Fruit fly (Drosophila melanogaster) whole organism, embryonic: Measurements from ENCODE around the gene E2f1.

Experiments used
- Adf1 ChIP-seq: fragments of 200-800 bp; sonication (Bioruptor generic); IDR thresholded peaks from 2 replicates; pipeline ENCODE4 v1.3.6; 2022; ENCODE audit warnings: missing biosample characterization, missing genetic modification characterization
- Bgb ChIP-seq: fragments of 200-800 bp; sonication (Bioruptor generic); IDR thresholded peaks from 2 replicates; pipeline ENCODE4 v1.3.6; 2022; ENCODE audit warnings: missing biosample characterization, missing genetic modification characterization; ENCODE audit not compliant: partially characterized antibody
- CG10543 ChIP-seq: fragments of 200-800 bp; sonication (Bioruptor generic); optimal IDR thresholded peaks from 3 replicates; lab custom pipeline; 2017; ENCODE audit warnings: missing biosample characterization, mild to moderate bottlenecking, missing genetic modification characterization, moderate library complexity
- CG11093 ChIP-seq: fragments of 200-800 bp; sonication (Bioruptor generic); IDR thresholded peaks from 3 replicates; pipeline ENCODE4 v1.3.6; 2022; ENCODE audit warnings: missing biosample characterization, missing genetic modification characterization
- CG11504 ChIP-seq: fragments of 200-800 bp; sonication (Bioruptor generic); optimal IDR thresholded peaks from 3 replicates; lab custom pipeline; 2019; ENCODE audit warnings: missing biosample characterization, mild to moderate bottlenecking, missing genetic modification characterization, moderate library complexity
- CG13296 ChIP-seq: fragments of 200-800 bp; sonication (Bioruptor generic); optimal IDR thresholded peaks from 3 replicates; lab custom pipeline; 2018; ENCODE audit warnings: missing biosample characterization, mild to moderate bottlenecking, missing genetic modification characterization
- CG13624 ChIP-seq: fragments of 200-800 bp; sonication (Bioruptor generic); optimal IDR thresholded peaks from 2 replicates; lab custom pipeline; 2016; ENCODE audit warnings: missing biosample characterization, missing genetic modification characterization
- CG17568 ChIP-seq: fragments of 200-800 bp; sonication (Bioruptor generic); optimal IDR thresholded peaks from 2 replicates; lab custom pipeline; 2018; ENCODE audit warnings: missing biosample characterization, mild to moderate bottlenecking, missing genetic modification characterization, moderate library complexity
- CG17829 ChIP-seq: fragments of 200-800 bp; optimal IDR thresholded peaks from 2 replicates; lab custom pipeline; 2019; ENCODE audit warnings: missing biosample characterization, mild to moderate bottlenecking, missing genetic modification characterization, moderate library complexity
- CG1792 ChIP-seq: fragments of 200-800 bp; sonication (Bioruptor generic); optimal IDR thresholded peaks from 2 replicates; lab custom pipeline; 2016; ENCODE audit warnings: missing biosample characterization, missing genetic modification characterization
- CG18476 ChIP-seq: fragments of 200-800 bp; sonication (Bioruptor generic); optimal IDR thresholded peaks from 2 replicates; lab custom pipeline; 2016; ENCODE audit warnings: missing biosample characterization, mild to moderate bottlenecking, missing genetic modification characterization
- CG2199 ChIP-seq: fragments of 200-800 bp; sonication (Bioruptor generic); IDR thresholded peaks from 3 replicates; pipeline ENCODE4 v1.3.6; 2022; ENCODE audit warnings: missing biosample characterization, missing genetic modification characterization
- CG2712 ChIP-seq: fragments of 200-800 bp; optimal IDR thresholded peaks from 3 replicates; lab custom pipeline; 2019; ENCODE audit warnings: missing biosample characterization, mild to moderate bottlenecking, missing genetic modification characterization, moderate library complexity
- CG3065 ChIP-seq: fragments of 200-800 bp; sonication (Bioruptor generic); optimal IDR thresholded peaks from 2 replicates; lab custom pipeline; 2016; ENCODE audit warnings: missing biosample characterization, missing genetic modification characterization
- CG32532 ChIP-seq: fragments of 200-800 bp; sonication (Bioruptor generic); IDR thresholded peaks from 2 replicates; pipeline ENCODE4 v1.3.6; 2022; ENCODE audit warnings: missing biosample characterization, missing genetic modification characterization
- CG32772 ChIP-seq: fragments of 200-800 bp; sonication (Bioruptor generic); IDR thresholded peaks from 2 replicates; pipeline ENCODE4 v1.3.6; 2022; ENCODE audit warnings: missing biosample characterization, missing genetic modification characterization
- CG3281 ChIP-seq: fragments of 200-800 bp; sonication (Bioruptor generic); optimal IDR thresholded peaks from 3 replicates; lab custom pipeline; 2017; ENCODE audit warnings: missing biosample characterization, mild to moderate bottlenecking, missing genetic modification characterization
- CG43689 ChIP-seq: fragments of 200-800 bp; sonication (Bioruptor generic); IDR thresholded peaks from 2 replicates; pipeline ENCODE4 v1.3.6; 2022; ENCODE audit warnings: missing biosample characterization, missing genetic modification characterization
- CG6175 ChIP-seq: fragments of 200-800 bp; sonication (Bioruptor generic); IDR thresholded peaks from 3 replicates; pipeline ENCODE4 v1.3.6; 2022; ENCODE audit warnings: missing biosample characterization, missing genetic modification characterization
- CG6854 ChIP-seq: fragments of 200-800 bp; sonication (Bioruptor generic); optimal IDR thresholded peaks from 3 replicates; lab custom pipeline; 2017; ENCODE audit warnings: missing biosample characterization, mild to moderate bottlenecking, missing genetic modification characterization
- CG7357 ChIP-seq: fragments of 200-800 bp; sonication (Bioruptor generic); IDR thresholded peaks from 3 replicates; pipeline ENCODE4 v1.3.6; 2022; ENCODE audit warnings: missing biosample characterization, missing genetic modification characterization
- CG8290 ChIP-seq, 3 experiments: fragments of 200-800 bp; sonication (Bioruptor generic); optimal IDR thresholded peaks; 2 replicates each; lab custom pipeline; 2016 to 2019; ENCODE audit warnings: missing biosample characterization in 3 of 3, missing genetic modification characterization in 3 of 3, mild to moderate bottlenecking in 2 of 3, moderate library complexity in 1 of 3
- CG8478 ChIP-seq: fragments of >200 bp; optimal IDR thresholded peaks from 2 replicates; lab custom pipeline; 2018
- CG9817 ChIP-seq: fragments of 200-800 bp; sonication (Bioruptor generic); optimal IDR thresholded peaks from 2 replicates; lab custom pipeline; 2018; ENCODE audit warnings: missing biosample characterization, mild to moderate bottlenecking, missing genetic modification characterization, moderate library complexity
- Dbx ChIP-seq: fragments of 200-800 bp; sonication (Bioruptor generic); IDR thresholded peaks from 3 replicates; pipeline ENCODE4 v1.3.6; 2022; ENCODE audit warnings: missing biosample characterization, missing genetic modification characterization
- Dll ChIP-seq: fragments of 200-800 bp; sonication (Bioruptor generic); IDR thresholded peaks from 4 replicates; pipeline ENCODE4 v1.3.6; 2022; ENCODE audit warnings: missing biosample characterization, missing genetic modification characterization; ENCODE audit not compliant: partially characterized antibody
- ERR ChIP-seq: fragments of 200-800 bp; sonication (Bioruptor generic); optimal IDR thresholded peaks from 2 replicates; lab custom pipeline; 2016; ENCODE audit warnings: missing biosample characterization, missing genetic modification characterization
- Fer1 ChIP-seq: fragments of 200-800 bp; sonication (Bioruptor generic); optimal IDR thresholded peaks from 2 replicates; lab custom pipeline; 2017; ENCODE audit warnings: missing biosample characterization, mild to moderate bottlenecking, missing genetic modification characterization
- HLH3B ChIP-seq: fragments of 200-800 bp; sonication (Bioruptor generic); IDR thresholded peaks from 2 replicates; pipeline ENCODE4 v1.3.6; 2022; ENCODE audit warnings: missing biosample characterization, missing genetic modification characterization
- Med ChIP-seq: fragments of 200-800 bp; sonication (Bioruptor generic); peaks from one replicate; lab custom pipeline; 2016; ENCODE audit warnings: missing biosample characterization, missing genetic modification characterization, mild to moderate bottlenecking, inconsistent platforms, moderate library complexity
- Mrtf ChIP-seq: fragments of 200-800 bp; sonication (Bioruptor generic); IDR thresholded peaks from 3 replicates; pipeline ENCODE4 v1.3.6; 2022; ENCODE audit warnings: missing biosample characterization, missing genetic modification characterization
- PHDP ChIP-seq: fragments of 200-800 bp; sonication (Bioruptor generic); optimal IDR thresholded peaks from 3 replicates; lab custom pipeline; 2018; ENCODE audit warnings: missing biosample characterization, mild to moderate bottlenecking, missing genetic modification characterization, moderate library complexity
- Side ChIP-seq: fragments of 200-800 bp; sonication (Bioruptor generic); optimal IDR thresholded peaks from 2 replicates; lab custom pipeline; 2016; ENCODE audit warnings: missing biosample characterization, missing genetic modification characterization
- Vsx1 ChIP-seq: fragments of 200-800 bp; sonication (Bioruptor generic); optimal IDR thresholded peaks from 2 replicates; lab custom pipeline; 2017; ENCODE audit warnings: missing biosample characterization, mild to moderate bottlenecking, missing genetic modification characterization, missing genetic modification reagents
- cad ChIP-seq: fragments of >200 bp; optimal IDR thresholded peaks from 2 replicates; lab custom pipeline; 2017; ENCODE audit warnings: missing biosample characterization, missing genetic modification characterization
- chinmo ChIP-seq: fragments of 200-800 bp; sonication (Bioruptor generic); IDR thresholded peaks from 4 replicates; pipeline ENCODE4 v1.3.6; 2022; ENCODE audit warnings: missing biosample characterization, missing genetic modification characterization; ENCODE audit not compliant: partially characterized antibody
- ewg ChIP-seq: fragments of 200-800 bp; sonication (Bioruptor generic); optimal IDR thresholded peaks from 3 replicates; lab custom pipeline; 2017; ENCODE audit warnings: mild to moderate bottlenecking, missing biosample characterization, missing genetic modification reagents, missing genetic modification characterization
- jigr1 ChIP-seq: fragments of 200-800 bp; sonication (Bioruptor generic); IDR thresholded peaks from 3 replicates; pipeline ENCODE4 v1.3.6; 2022; ENCODE audit warnings: missing biosample characterization, missing genetic modification characterization
- mam ChIP-seq: fragments of 200-800 bp; sonication (Bioruptor generic); optimal IDR thresholded peaks from 3 replicates; lab custom pipeline; 2016; ENCODE audit warnings: missing biosample characterization, missing genetic modification characterization
- mld ChIP-seq: fragments of 200-800 bp; sonication (Bioruptor generic); IDR thresholded peaks from 3 replicates; pipeline ENCODE4 v1.3.6; 2022; ENCODE audit warnings: missing biosample characterization, missing genetic modification characterization; ENCODE audit not compliant: partially characterized antibody
- oc ChIP-seq: fragments of 200-800 bp; sonication (Bioruptor generic); optimal IDR thresholded peaks from 2 replicates; lab custom pipeline; 2018; ENCODE audit warnings: missing biosample characterization, mild to moderate bottlenecking, missing genetic modification characterization, moderate library complexity
- p53 ChIP-seq: fragments of 200-800 bp; sonication (Bioruptor generic); optimal IDR thresholded peaks from 2 replicates; lab custom pipeline; 2016; ENCODE audit warnings: missing biosample characterization, missing genetic modification characterization
- schlank ChIP-seq: fragments of 200-800 bp; sonication (Bioruptor generic); optimal IDR thresholded peaks from 2 replicates; lab custom pipeline; 2018; ENCODE audit warnings: missing biosample characterization, mild to moderate bottlenecking, missing genetic modification characterization
- sens ChIP-seq: fragments of 200-800 bp; sonication (Bioruptor generic); peaks from one replicate; lab custom pipeline; 2016; ENCODE audit warnings: missing biosample characterization, missing genetic modification characterization
- sna ChIP-seq: fragments of 200-800 bp; sonication (Bioruptor generic); IDR thresholded peaks from 2 replicates; pipeline ENCODE4 v1.3.6; 2022; ENCODE audit warnings: missing biosample characterization, missing genetic modification characterization; ENCODE audit not compliant: partially characterized antibody
- sqz ChIP-seq: fragments of 200-800 bp; sonication (Bioruptor generic); optimal IDR thresholded peaks from 3 replicates; lab custom pipeline; 2018; ENCODE audit warnings: missing biosample characterization, mild to moderate bottlenecking, missing genetic modification characterization
- tna ChIP-seq: fragments of 200-800 bp; sonication (Bioruptor generic); IDR thresholded peaks from 2 replicates; pipeline ENCODE4 v1.3.6; 2022; ENCODE audit warnings: missing biosample characterization, missing genetic modification characterization; ENCODE audit not compliant: partially characterized antibody
- trem ChIP-seq: fragments of 200-800 bp; optimal IDR thresholded peaks from 3 replicates; lab custom pipeline; 2019; ENCODE audit warnings: missing biosample characterization, mild to moderate bottlenecking, missing genetic modification characterization, moderate library complexity
- vvl ChIP-seq: fragments of 200-800 bp; sonication (Bioruptor generic); IDR thresholded peaks from 2 replicates; pipeline ENCODE4 v1.3.6; 2022; ENCODE audit warnings: missing biosample characterization, missing genetic modification characterization
- z ChIP-seq: fragments of 200-800 bp; sonication (Bioruptor generic); IDR thresholded peaks from 3 replicates; pipeline ENCODE4 v1.3.6; 2022; ENCODE audit warnings: missing biosample characterization, missing genetic modification characterization

Gene E2f1

DNA sequence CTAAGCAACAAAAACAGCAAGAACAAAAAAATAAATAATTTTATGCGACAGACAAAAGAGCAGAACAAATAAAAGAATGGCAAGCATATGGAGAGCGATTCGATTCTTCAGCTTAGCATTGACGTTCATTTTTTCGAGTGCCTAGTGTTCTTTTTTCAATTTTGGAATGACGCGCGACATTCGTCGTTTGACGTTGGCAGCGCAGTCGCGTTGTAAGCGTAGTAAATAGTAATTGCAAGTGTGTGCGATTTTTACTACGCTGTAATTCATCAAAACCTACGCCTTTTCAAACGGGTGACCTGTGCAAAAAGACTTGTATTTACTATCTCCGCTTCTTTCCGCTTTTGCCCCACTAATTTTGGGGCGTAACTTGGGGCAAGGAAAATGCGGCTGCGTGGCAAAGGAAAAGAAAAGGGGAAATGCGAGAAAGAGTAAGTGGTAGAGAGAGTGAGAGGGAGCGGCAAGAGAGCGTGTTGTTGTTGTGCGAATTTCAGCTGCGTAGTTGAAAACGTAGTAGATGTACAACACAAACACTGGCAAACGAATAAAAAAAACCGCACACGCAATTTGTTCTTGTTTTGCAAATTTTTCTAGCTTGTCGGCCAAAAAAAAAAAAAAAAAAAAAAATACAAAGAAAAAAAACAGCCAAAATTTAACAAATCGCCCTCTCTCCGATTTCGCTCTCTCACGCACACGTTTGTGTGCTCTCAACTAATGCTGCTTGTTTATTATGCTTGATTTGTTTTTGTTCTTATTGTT, 79.1 kb downstream of the E2f1 start (continued):
- no peak for TF ChIP-seq mld (GFP tag; lab: Robert Waterston, UW)
- 0 out of 3 replicates have a peak, but pooled peaks have one; percentile 9 for TF ChIP-seq CG7357 (GFP tag; lab: Robert Waterston, UW)
- TF ChIP-seq jigr1 (GFP tag; lab: Robert Waterston, UW), result no peak
- TF ChIP-seq CG9817, result no peak
- peak; percentile 53 for TF ChIP-seq sqz (GFP tag; lab: Kevin White, UChicago)
- peak; percentile 56 for TF ChIP-seq CG11504
- TF ChIP-seq CG18476 (GFP tag; lab: Kevin White, UChicago), result no peak
- peak; percentile 82; the same call in 3 of the 4 replicates for TF ChIP-seq chinmo (GFP tag; lab: Robert Waterston, UW)
- peak; percentile 3 for TF ChIP-seq CG10543
- TF ChIP-seq Adf1 (GFP tag; lab: Robert Waterston, UW), result peak; percentile 74
- no peak for TF ChIP-seq PHDP (tag; lab: Kevin White, UChicago)
- TF ChIP-seq CG3065 (GFP tag; lab: Kevin White, UChicago), result no peak
- TF ChIP-seq CG32532 (GFP tag; lab: Robert Waterston, UW), result peak; percentile 49; the same call in 1 of the 2 replicates
- no peak for TF ChIP-seq CG17568 (GFP tag; lab: Kevin White, UChicago)
- TF ChIP-seq CG6175 (GFP tag; lab: Robert Waterston, UW), result 0 out of 3 replicates have a peak, but pooled peaks have one; percentile 20
- peak; percentile 84 for TF ChIP-seq CG13624 (GFP tag; lab: Kevin White, UChicago)
- no peak for TF ChIP-seq schlank (tag; lab: Kevin White, UChicago)
- peak; percentile 1 for TF ChIP-seq Med (GFP tag; lab: Kevin White, UChicago)
- TF ChIP-seq sens (GFP tag; lab: Kevin White, UChicago), result peak; percentile 83
- peak; percentile 16 for TF ChIP-seq Fer1 (GFP tag; lab: Kevin White, UChicago)
- peak; percentile 14 for TF ChIP-seq CG6854 (GFP tag; lab: Kevin White, UChicago)
- peak; percentile 10 for TF ChIP-seq CG3281 (GFP tag; lab: Kevin White, UChicago)
- no peak for TF ChIP-seq sna
- no peak for TF ChIP-seq z (GFP tag; lab: Robert Waterston, UW)
- TF ChIP-seq CG13296 (GFP tag; lab: Kevin White, UChicago), result no peak
- TF ChIP-seq CG11093, result no peak
- no peak for TF ChIP-seq Dbx (GFP tag; lab: Robert Waterston, UW)
- no peak for TF ChIP-seq CG17829
- TF ChIP-seq cad (GFP tag; lab: Kevin White, UChicago), result no peak
- TF ChIP-seq oc (tag; lab: Kevin White, UChicago), result no peak
- TF ChIP-seq trem (tag; lab: Kevin White, UChicago), result no peak
- 0 out of 3 replicates have a peak, but pooled peaks have one; percentile 55 for TF ChIP-seq CG2199 (GFP tag; lab: Robert Waterston, UW)
- TF ChIP-seq ewg (GFP tag; lab: Kevin White, UChicago), result peak; percentile 87
- TF ChIP-seq CG2712 (tag; lab: Kevin White, UChicago), result no peak

DNA sequence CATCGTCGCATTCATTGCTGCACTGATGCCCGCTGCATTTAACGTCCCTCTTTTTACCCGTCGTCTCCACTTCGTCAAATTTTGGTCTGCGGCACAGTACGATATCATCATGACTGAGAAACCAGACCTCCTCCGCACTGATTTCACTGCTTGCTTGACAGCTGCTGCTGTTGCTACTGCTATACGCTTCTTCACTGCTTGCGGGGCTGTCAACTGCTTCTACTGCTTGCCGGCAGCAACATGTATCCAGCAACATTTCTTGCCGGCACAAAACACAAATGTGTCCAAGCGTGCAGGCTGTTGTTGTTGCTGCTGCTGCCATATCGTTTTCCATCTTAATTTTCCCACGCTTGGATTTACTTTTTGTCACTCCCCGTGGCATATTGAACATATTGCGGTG, 80.6 kb downstream of the E2f1 start:
- TF ChIP-seq tna (GFP tag; lab: Robert Waterston, UW) (peak; percentile 51; the same call in 1 of the 2 replicates), CG32772 (GFP tag; lab: Robert Waterston, UW) (peak; percentile 24; the same call in 1 of the 2 replicates), CG8478 (lab: Kevin White, UChicago) (peak; percentile 84), Mrtf (GFP tag; lab: Robert Waterston, UW) (0 out of 3 replicates have a peak, but pooled peaks have one; percentile 18), HLH3B (GFP tag; lab: Robert Waterston, UW) (no peak), p53 (GFP tag; lab: Kevin White, UChicago) (peak; percentile 68), Bgb (GFP tag; lab: Robert Waterston, UW) (peak; percentile 76), CG43689 (no peak), Vsx1 (GFP tag; lab: Kevin White, UChicago) (no peak), CG1792 (GFP tag; lab: Kevin White, UChicago) (no peak), mam (GFP tag; lab: Kevin White, UChicago) (peak; percentile 12), CG8290 (GFP tag; optimal IDR thresholded peaks at IDR 0.05; lab: Kevin White, UChicago) (peak; percentile 96), CG8290 (tag; optimal IDR thresholded peaks at IDR 0.05; lab: Kevin White, UChicago) (peak in 1 of 2 experiments; percentile 82), Dll (GFP tag; lab: Robert Waterston, UW) (0 out of 4 replicates have a peak, but pooled peaks have one; percentile 33), Side (peak; percentile 37), ERR (GFP tag; lab: Kevin White, UChicago) (no peak), vvl (GFP tag; lab: Robert Waterston, UW) (peak; percentile 54; the same call in 1 of the 2 replicates)
